Worm (Caenorhabditis elegans): Measurements from ENCODE around the gene srw-79.

- TF ChIP-seq unc-62 (GFP tag; optimal IDR thresholded peaks at IDR 0.05), result no peak
- TF ChIP-seq pqm-1 (tag; optimal IDR thresholded peaks at IDR 0.05), result no peak
- no peak for TF ChIP-seq elt-1 (tag; optimal IDR thresholded peaks at IDR 0.05)
- TF ChIP-seq ztf-4 (tag; optimal IDR thresholded peaks at IDR 0.05), result no peak
- no peak for TF ChIP-seq jun-1 (tag; optimal IDR thresholded peaks at IDR 0.05)
- no peak for TF ChIP-seq ceh-82 (tag; optimal IDR thresholded peaks at IDR 0.05)
- no peak for TF ChIP-seq R02D3.7 (tag; optimal IDR thresholded peaks at IDR 0.05)
Measured at ce11 chrII:2943966-2944365, 2.6 kb upstream of the srw-79 start, which contains the start of the genes irld-50 and irld-49.

Data from whole organism, L3 larva.